Fruit fly (Drosophila melanogaster): Measurements from ENCODE around the gene Hipk.

DNA sequence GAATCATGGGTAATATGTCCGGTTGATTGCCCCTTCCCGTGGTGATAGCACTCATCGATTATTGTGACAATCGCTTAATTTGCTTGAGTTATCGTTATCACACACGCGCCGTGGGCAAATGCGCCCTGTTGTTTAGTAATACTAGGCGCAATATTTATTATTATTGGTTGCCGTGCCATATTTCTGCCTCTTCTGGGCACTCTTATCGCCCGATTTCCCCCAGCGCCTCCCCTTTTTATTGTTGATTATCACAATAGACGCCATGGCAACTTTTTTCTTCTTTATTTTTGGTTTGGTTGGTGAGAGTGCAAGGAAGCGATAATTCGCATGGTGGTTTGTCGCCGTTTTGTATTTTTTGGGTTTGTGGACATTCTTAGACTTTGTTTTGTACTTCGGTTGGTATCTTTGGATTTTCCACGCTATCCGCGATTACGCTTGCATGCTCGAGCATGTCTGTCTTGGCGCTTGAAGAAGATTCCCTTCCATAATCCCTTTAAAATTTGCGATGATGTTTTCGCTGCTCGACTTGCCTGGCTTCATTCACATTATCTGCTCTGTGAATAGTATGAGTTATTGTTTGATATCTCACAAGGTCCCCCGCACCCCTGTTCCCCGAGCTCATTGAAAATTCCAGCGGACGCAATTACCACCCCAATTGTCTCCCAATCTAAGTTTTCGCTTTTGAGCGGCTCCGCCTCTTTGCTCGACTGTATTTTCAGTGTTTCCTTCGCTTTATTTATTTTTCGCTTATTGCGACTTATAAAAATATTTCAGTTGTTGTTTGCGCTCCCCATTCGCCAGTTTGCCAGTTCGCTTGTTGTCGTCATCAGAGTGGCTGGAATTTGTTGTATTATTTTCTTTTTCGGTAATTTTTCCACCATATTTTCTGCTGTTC lies 5.7 kb downstream of the Hipk start:
- no peak for TF ChIP-seq psq (optimal IDR thresholded peaks at IDR 0.05)
- TF ChIP-seq Sin3A (optimal IDR thresholded peaks at IDR 0.05): no peak
- no peak for TF ChIP-seq h (optimal IDR thresholded peaks at IDR 0.05)
- TF ChIP-seq ttk (optimal IDR thresholded peaks at IDR 0.05): no peak

All from Kc167 (cell line).